Worm (Caenorhabditis elegans) whole organism, L3 larva: ENCODE measurements around the gene mlt-11.

Source experiments
- ama-1 ChIP-seq: fragments of 150-350 bp; optimal IDR thresholded peaks from 2 replicates; lab custom pipeline; 2018
- elt-2 ChIP-seq: sonication (generic microtip); optimal IDR thresholded peaks from 2 replicates; lab custom pipeline; 2016; ENCODE audit warnings: missing genetic modification reagents, mild to moderate bottlenecking, missing genetic modification characterization, missing compliant biosample characterization
- jun-1 ChIP-seq: fragments of 150-350 bp; optimal IDR thresholded peaks from 2 replicates; lab custom pipeline; 2014; ENCODE audit warnings: missing biosample characterization, missing genetic modification reagents, missing genetic modification characterization
- lin-15B ChIP-seq: fragments of 150-350 bp; optimal IDR thresholded peaks from 2 replicates; lab custom pipeline; 2014; ENCODE audit warnings: missing biosample characterization, missing genetic modification characterization
- nhr-67 ChIP-seq: fragments of 150-350 bp; optimal IDR thresholded peaks from 2 replicates; lab custom pipeline; 2014; ENCODE audit warnings: missing biosample characterization, missing genetic modification characterization
- pha-4 ChIP-seq: fragments of 150-350 bp; optimal IDR thresholded peaks from 2 replicates; lab custom pipeline; 2014; ENCODE audit warnings: missing biosample characterization, missing genetic modification reagents, missing genetic modification characterization
- pqm-1 ChIP-seq: fragments of 150-350 bp; optimal IDR thresholded peaks from 2 replicates; lab custom pipeline; 2017; ENCODE audit warnings: missing biosample characterization, missing genetic modification characterization, inconsistent platforms
- skn-1 ChIP-seq: fragments of 150-350 bp; optimal IDR thresholded peaks from 2 replicates; lab custom pipeline; 2014; ENCODE audit warnings: missing biosample characterization, missing genetic modification characterization
- snpc-4 ChIP-seq: fragments of 150-350 bp; optimal IDR thresholded peaks from 2 replicates; lab custom pipeline; 2014; ENCODE audit warnings: missing biosample characterization, missing genetic modification characterization
- unc-39 ChIP-seq: sonication (generic microtip); optimal IDR thresholded peaks from 4 replicates; lab custom pipeline; 2017; ENCODE audit warnings: missing biosample characterization, missing genetic modification characterization
- zag-1 ChIP-seq: fragments of 150-350 bp; optimal IDR thresholded peaks from 2 replicates; lab custom pipeline; 2014; ENCODE audit warnings: missing biosample characterization, missing genetic modification characterization
- ztf-11 ChIP-seq: fragments of 150-350 bp; optimal IDR thresholded peaks from 2 replicates; lab custom pipeline; 2014; ENCODE audit warnings: missing biosample characterization, missing genetic modification characterization

DNA sequence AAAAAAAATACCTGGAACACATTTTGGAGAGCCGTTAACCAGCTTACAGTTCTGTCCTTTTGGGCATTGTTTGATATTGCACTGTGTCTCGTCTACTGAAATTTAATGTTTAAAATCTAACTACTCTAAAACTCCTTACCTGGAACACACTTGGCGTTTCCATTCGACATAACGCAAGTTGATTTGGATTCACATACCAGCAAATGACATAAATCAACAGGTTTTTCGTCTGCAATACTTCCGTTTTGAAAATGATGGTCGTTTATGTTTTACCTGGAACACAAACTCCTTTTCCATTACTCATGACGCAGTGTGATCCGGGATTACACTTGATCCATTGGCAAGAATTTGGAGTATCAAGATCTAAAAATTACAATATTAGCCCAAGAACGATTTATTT lies 41.7 kb upstream of the mlt-11 start:
- no peak for TF ChIP-seq elt-2 (tag; lab: Kevin White, UChicago)
- no peak for TF ChIP-seq pqm-1 (tag; lab: Kevin White, UChicago)
- no peak for TF ChIP-seq zag-1 (tag; lab: Kevin White, UChicago)
- no peak for TF ChIP-seq pha-4 (tag; lab: Kevin White, UChicago)
- TF ChIP-seq skn-1 (tag; lab: Kevin White, UChicago), result no peak
- no peak for TF ChIP-seq unc-39 (tag; lab: Kevin White, UChicago)
- no peak for TF ChIP-seq ama-1 (lab: Kevin White, UChicago)
- no peak for TF ChIP-seq snpc-4
- TF ChIP-seq jun-1 (tag; lab: Kevin White, UChicago), result no peak
- TF ChIP-seq nhr-67, result no peak
- no peak for TF ChIP-seq ztf-11 (tag; lab: Kevin White, UChicago)
- TF ChIP-seq lin-15B (tag; lab: Kevin White, UChicago), result no peak
